Fruit fly (Drosophila melanogaster) whole organism, embryonic: ENCODE results near the gene Sodh1.

Experiments
- Ada2b ChIP-seq: fragments of 200-800 bp; sonication (Bioruptor generic); IDR thresholded peaks from 2 replicates; pipeline ENCODE4 v1.3.6; 2022; ENCODE audit warnings: missing biosample characterization, missing genetic modification characterization
- Asciz ChIP-seq: fragments of 200-800 bp; sonication (Bioruptor generic); optimal IDR thresholded peaks from 2 replicates; lab custom pipeline; 2017; ENCODE audit warnings: missing biosample characterization, mild to moderate bottlenecking, missing genetic modification characterization, missing genetic modification reagents
- B-H2 ChIP-seq: fragments of 200-800 bp; sonication (Bioruptor generic); optimal IDR thresholded peaks from 2 replicates; lab custom pipeline; 2018; ENCODE audit warnings: missing biosample characterization, mild to moderate bottlenecking, missing genetic modification characterization
- C15 ChIP-seq: fragments of 200-800 bp; sonication (Bioruptor generic); IDR thresholded peaks from 3 replicates; pipeline ENCODE4 v1.3.6; 2022; ENCODE audit warnings: missing biosample characterization, missing genetic modification characterization
- CG10267 ChIP-seq: fragments of 200-800 bp; sonication (Bioruptor generic); optimal IDR thresholded peaks from 2 replicates; lab custom pipeline; 2018; ENCODE audit warnings: missing biosample characterization, mild to moderate bottlenecking, missing genetic modification characterization, moderate library complexity
- CG1233 ChIP-seq: fragments of 200-800 bp; sonication (Bioruptor generic); optimal IDR thresholded peaks from 4 replicates; lab custom pipeline; 2018; ENCODE audit warnings: missing biosample characterization, mild to moderate bottlenecking, missing genetic modification characterization
- CG12659 ChIP-seq: fragments of 200-800 bp; sonication (Bioruptor generic); optimal IDR thresholded peaks from 3 replicates; lab custom pipeline; 2017; ENCODE audit warnings: mild to moderate bottlenecking, missing biosample characterization, missing genetic modification reagents, missing genetic modification characterization
- CG13123 ChIP-seq: fragments of 200-800 bp; sonication (Bioruptor generic); optimal IDR thresholded peaks from 2 replicates; lab custom pipeline; 2016; ENCODE audit warnings: missing biosample characterization, missing genetic modification characterization
- CG13296 ChIP-seq: fragments of 200-800 bp; sonication (Bioruptor generic); optimal IDR thresholded peaks from 3 replicates; lab custom pipeline; 2018; ENCODE audit warnings: missing biosample characterization, mild to moderate bottlenecking, missing genetic modification characterization
- CG13624 ChIP-seq: fragments of 200-800 bp; sonication (Bioruptor generic); optimal IDR thresholded peaks from 2 replicates; lab custom pipeline; 2016; ENCODE audit warnings: missing biosample characterization, missing genetic modification characterization
- CG14667 ChIP-seq: fragments of 200-800 bp; sonication (Bioruptor generic); IDR thresholded peaks from 2 replicates; pipeline ENCODE4 v1.3.6; 2022; ENCODE audit warnings: missing biosample characterization, missing genetic modification characterization
- CG15696 ChIP-seq: fragments of 200-800 bp; sonication (Bioruptor generic); optimal IDR thresholded peaks from 2 replicates; lab custom pipeline; 2019; ENCODE audit warnings: missing biosample characterization, mild to moderate bottlenecking, missing genetic modification characterization, moderate library complexity
- CG1647 ChIP-seq: fragments of 200-800 bp; sonication (Bioruptor generic); optimal IDR thresholded peaks from 3 replicates; lab custom pipeline; 2016; ENCODE audit warnings: missing biosample characterization, missing genetic modification characterization
- CG2199 ChIP-seq: fragments of 200-800 bp; sonication (Bioruptor generic); IDR thresholded peaks from 3 replicates; pipeline ENCODE4 v1.3.6; 2022; ENCODE audit warnings: missing biosample characterization, missing genetic modification characterization
- CG2712 ChIP-seq: fragments of 200-800 bp; optimal IDR thresholded peaks from 3 replicates; lab custom pipeline; 2019; ENCODE audit warnings: missing biosample characterization, mild to moderate bottlenecking, missing genetic modification characterization, moderate library complexity
- CG32767 ChIP-seq: fragments of 200-800 bp; sonication (Bioruptor generic); IDR thresholded peaks from 2 replicates; pipeline ENCODE4 v1.3.6; 2022; ENCODE audit warnings: missing biosample characterization, missing genetic modification characterization
- CG4820 ChIP-seq: fragments of 200-800 bp; sonication (Bioruptor generic); optimal IDR thresholded peaks from 3 replicates; lab custom pipeline; 2016; ENCODE audit warnings: missing biosample characterization, missing genetic modification characterization
- CG6654 ChIP-seq: fragments of 200-800 bp; sonication (Bioruptor generic); optimal IDR thresholded peaks from 2 replicates; lab custom pipeline; 2017; ENCODE audit warnings: missing biosample characterization, mild to moderate bottlenecking, missing genetic modification characterization
- CG7556 ChIP-seq: fragments of 200-800 bp; sonication (Bioruptor generic); optimal IDR thresholded peaks from 2 replicates; lab custom pipeline; 2017; ENCODE audit warnings: missing biosample characterization, mild to moderate bottlenecking, missing genetic modification characterization
- CG8924 ChIP-seq: fragments of 200-800 bp; optimal IDR thresholded peaks from 3 replicates; lab custom pipeline; 2019; ENCODE audit warnings: missing biosample characterization, mild to moderate bottlenecking, missing genetic modification characterization, moderate library complexity
- CG9876 ChIP-seq: fragments of 200-800 bp; sonication (Bioruptor generic); optimal IDR thresholded peaks from 2 replicates; lab custom pipeline; 2016; ENCODE audit warnings: missing biosample characterization, missing genetic modification characterization
- Dad ChIP-seq: fragments of 200-800 bp; sonication (Bioruptor generic); optimal IDR thresholded peaks from 3 replicates; lab custom pipeline; 2016; ENCODE audit warnings: missing biosample characterization, missing genetic modification characterization
- Ets65A ChIP-seq: fragments of 200-800 bp; sonication (Bioruptor generic); peaks from one replicate; lab custom pipeline; 2016; ENCODE audit warnings: missing biosample characterization, missing genetic modification characterization
- Fer1 ChIP-seq: fragments of 200-800 bp; sonication (Bioruptor generic); optimal IDR thresholded peaks from 2 replicates; lab custom pipeline; 2017; ENCODE audit warnings: missing biosample characterization, mild to moderate bottlenecking, missing genetic modification characterization
- GATAe ChIP-seq: fragments of 200-800 bp; sonication (Bioruptor generic); conservative IDR thresholded peaks from 2 replicates; pipeline ENCODE4 v1.3.6; 2022; ENCODE audit warnings: missing biosample characterization, missing genetic modification characterization
- H2.0 ChIP-seq: fragments of 200-800 bp; sonication (Bioruptor generic); IDR thresholded peaks from 2 replicates; pipeline ENCODE4 v1.3.6; 2022; ENCODE audit warnings: missing biosample characterization, missing genetic modification characterization
- HLH54F ChIP-seq: fragments of 200-800 bp; sonication (Bioruptor generic); optimal IDR thresholded peaks from 3 replicates; lab custom pipeline; 2016; ENCODE audit warnings: missing biosample characterization, missing genetic modification characterization
- Hmr ChIP-seq: fragments of 200-800 bp; sonication (Bioruptor generic); optimal IDR thresholded peaks from 3 replicates; lab custom pipeline; 2017; ENCODE audit warnings: mild to moderate bottlenecking, missing biosample characterization, missing genetic modification reagents, missing genetic modification characterization
- MTF-1 ChIP-seq: fragments of 200-800 bp; sonication (Bioruptor generic); optimal IDR thresholded peaks from 2 replicates; lab custom pipeline; 2018; ENCODE audit warnings: missing biosample characterization, mild to moderate bottlenecking, missing genetic modification characterization, borderline replicate concordance
- Med ChIP-seq: fragments of 200-800 bp; sonication (Bioruptor generic); peaks from one replicate; lab custom pipeline; 2016; ENCODE audit warnings: missing biosample characterization, missing genetic modification characterization, mild to moderate bottlenecking, inconsistent platforms, moderate library complexity
- Myb ChIP-seq: fragments of 200-800 bp; sonication (Bioruptor generic); optimal IDR thresholded peaks from 2 replicates; lab custom pipeline; 2016; ENCODE audit warnings: missing biosample characterization, missing genetic modification characterization
- NC2α ChIP-seq: fragments of 200-800 bp; sonication (Bioruptor generic); optimal IDR thresholded peaks from 2 replicates; lab custom pipeline; 2016; ENCODE audit warnings: missing biosample characterization, missing genetic modification characterization
- Rfx ChIP-seq: fragments of 200-800 bp; sonication (Bioruptor generic); IDR thresholded peaks from 2 replicates; pipeline ENCODE4 v1.3.6; 2022; ENCODE audit warnings: missing biosample characterization, missing genetic modification characterization
- Rx ChIP-seq: fragments of 200-800 bp; sonication (Bioruptor generic); IDR thresholded peaks from 2 replicates; pipeline ENCODE4 v1.3.6; 2022; ENCODE audit warnings: missing biosample characterization, missing genetic modification characterization
- chn ChIP-seq: fragments of 200-800 bp; sonication (Bioruptor generic); optimal IDR thresholded peaks from 2 replicates; lab custom pipeline; 2016; ENCODE audit warnings: missing biosample characterization, missing genetic modification characterization
- cwo ChIP-seq: fragments of 200-800 bp; sonication (Bioruptor generic); optimal IDR thresholded peaks from 3 replicates; lab custom pipeline; 2017; ENCODE audit warnings: missing biosample characterization, missing genetic modification characterization, mild to moderate bottlenecking, moderate library complexity, missing genetic modification reagents
- fd102C ChIP-seq: fragments of 200-800 bp; sonication (Bioruptor generic); optimal IDR thresholded peaks from 2 replicates; lab custom pipeline; 2018; ENCODE audit warnings: missing biosample characterization, mild to moderate bottlenecking, missing genetic modification characterization, moderate library complexity
- grau ChIP-seq: fragments of 200-800 bp; optimal IDR thresholded peaks from 3 replicates; lab custom pipeline; 2019; ENCODE audit warnings: missing biosample characterization, mild to moderate bottlenecking, missing genetic modification characterization, moderate library complexity
- gro ChIP-seq: fragments of 200-800 bp; sonication (Bioruptor generic); optimal IDR thresholded peaks from 2 replicates; lab custom pipeline; 2016; ENCODE audit warnings: missing biosample characterization, missing genetic modification characterization
- lov ChIP-seq, 2 experiments: fragments of 200-800 bp in 1 of 2; fragments of >200 bp in 1 of 2; sonication (Bioruptor generic) in 1 of 2; IDR thresholded peaks in 1 of 2; optimal IDR thresholded peaks in 1 of 2; 2 replicates in 1 of 2; 3 replicates in 1 of 2; pipeline versions ENCODE4 v1.3.6 to Lab custom; 2017 to 2022; ENCODE audit warnings: missing biosample characterization in 1 of 2, missing genetic modification characterization in 1 of 2
- phol ChIP-seq: fragments of 200-800 bp; sonication (Bioruptor generic); optimal IDR thresholded peaks from 3 replicates; lab custom pipeline; 2018; ENCODE audit warnings: missing biosample characterization, mild to moderate bottlenecking, missing genetic modification characterization, moderate library complexity
- prd ChIP-seq, 3 experiments: fragments of >200 bp in 2 of 3; fragments of 200-800 bp in 1 of 3; sonication (Bioruptor generic) in 1 of 3; optimal IDR thresholded peaks in 2 of 3; IDR thresholded peaks in 1 of 3; 2 replicates in 2 of 3; 3 replicates in 1 of 3; pipeline versions ENCODE4 v1.3.6 to Lab custom; 2017 to 2022; ENCODE audit warnings: missing biosample characterization in 1 of 3, missing genetic modification characterization in 1 of 3
- ranshi ChIP-seq: fragments of 200-800 bp; sonication (Bioruptor generic); IDR thresholded peaks from 2 replicates; pipeline ENCODE4 v1.3.6; 2022; ENCODE audit warnings: missing biosample characterization, missing genetic modification characterization
- repo ChIP-seq: fragments of 200-800 bp; sonication (Bioruptor generic); optimal IDR thresholded peaks from 2 replicates; lab custom pipeline; 2016; ENCODE audit warnings: missing biosample characterization, missing genetic modification characterization
- rib ChIP-seq: fragments of 200-800 bp; sonication (Bioruptor generic); IDR thresholded peaks from 2 replicates; pipeline ENCODE4 v1.3.6; 2022; ENCODE audit warnings: missing biosample characterization, missing genetic modification characterization
- salm ChIP-seq: fragments of 200-800 bp; sonication (Bioruptor generic); optimal IDR thresholded peaks from 2 replicates; lab custom pipeline; 2018; ENCODE audit warnings: missing biosample characterization, mild to moderate bottlenecking, missing genetic modification characterization
- sima ChIP-seq: fragments of 200-800 bp; sonication (Bioruptor generic); optimal IDR thresholded peaks from 2 replicates; lab custom pipeline; 2016; ENCODE audit warnings: missing biosample characterization, missing genetic modification characterization
- sna ChIP-seq: fragments of 200-800 bp; sonication (Bioruptor generic); IDR thresholded peaks from 2 replicates; pipeline ENCODE4 v1.3.6; 2022; ENCODE audit warnings: missing biosample characterization, missing genetic modification characterization; ENCODE audit not compliant: partially characterized antibody
- tin ChIP-seq: fragments of 200-800 bp; sonication (Bioruptor generic); optimal IDR thresholded peaks from 3 replicates; lab custom pipeline; 2016; ENCODE audit warnings: missing biosample characterization, missing genetic modification characterization
- z ChIP-seq: fragments of 200-800 bp; sonication (Bioruptor generic); IDR thresholded peaks from 3 replicates; pipeline ENCODE4 v1.3.6; 2022; ENCODE audit warnings: missing biosample characterization, missing genetic modification characterization

Sodh1 gene

dm6 chr3R:7090337-7090830 lies 38.2 kb downstream of the Sodh1 start (continued):
- TF ChIP-seq CG14667 (no peak), CG32767 (GFP tag; lab: Robert Waterston, UW) (0 out of 2 replicates have a peak, but pooled peaks have one; percentile 20), B-H2 (peak; percentile 25), CG2199 (peak; percentile 61; the same call in 1 of the 3 replicates), C15 (GFP tag; lab: Robert Waterston, UW) (no peak), Rfx (GFP tag; lab: Robert Waterston, UW) (peak; percentile 23; the same call in 1 of the 2 replicates), CG12659 (peak; percentile 25), Fer1 (GFP tag; lab: Kevin White, UChicago) (peak; percentile 37), cwo (peak; percentile 33), CG9876 (GFP tag; lab: Kevin White, UChicago) (no peak), CG13296 (GFP tag; lab: Kevin White, UChicago) (peak; percentile 3), GATAe (GFP tag; lab: Robert Waterston, UW) (no peak), CG13624 (peak; percentile 33), Ets65A (peak; percentile 65), gro (GFP tag; lab: Kevin White, UChicago) (peak; percentile 16), rib (GFP tag; lab: Robert Waterston, UW) (peak; percentile 48; the same call in 1 of the 2 replicates), z (GFP tag; lab: Robert Waterston, UW) (peak; percentile 90), Hmr (GFP tag; lab: Kevin White, UChicago) (no peak)

dm6 chr3R:7091904-7092303 lies 39.8 kb downstream of the Sodh1 start:
- TF ChIP-seq prd (optimal IDR thresholded peaks at IDR 0.05; lab: Kevin White, UChicago), result no peak
- no peak for TF ChIP-seq prd (GFP tag; IDR thresholded peaks at IDR 0.05; lab: Robert Waterston, UW)
- no peak for TF ChIP-seq Rx (GFP tag; lab: Robert Waterston, UW)
- no peak for TF ChIP-seq NC2α
- TF ChIP-seq CG2712, result peak; percentile 37
- no peak for TF ChIP-seq H2.0 (GFP tag; lab: Robert Waterston, UW)
- TF ChIP-seq CG1233 (GFP tag; lab: Kevin White, UChicago), result no peak
- no peak for TF ChIP-seq ranshi (GFP tag; lab: Robert Waterston, UW)
- TF ChIP-seq Dad (GFP tag; lab: Kevin White, UChicago), result peak; percentile 7
- TF ChIP-seq CG1647 (GFP tag; lab: Kevin White, UChicago), result peak; percentile 32
- peak; percentile 30 for TF ChIP-seq CG15696 (tag; lab: Kevin White, UChicago)
- TF ChIP-seq CG6654 (GFP tag; lab: Kevin White, UChicago), result no peak
- TF ChIP-seq fd102C (GFP tag; lab: Kevin White, UChicago), result no peak
- no peak for TF ChIP-seq Asciz (GFP tag; lab: Kevin White, UChicago)
- TF ChIP-seq CG7556, result no peak
- no peak for TF ChIP-seq tin (GFP tag; lab: Kevin White, UChicago)
- TF ChIP-seq repo (GFP tag; lab: Kevin White, UChicago), result no peak
- peak; percentile 24 for TF ChIP-seq HLH54F (GFP tag; lab: Kevin White, UChicago)
- no peak for TF ChIP-seq lov (optimal IDR thresholded peaks at IDR 0.05; lab: Kevin White, UChicago)
- no peak for TF ChIP-seq lov (GFP tag; IDR thresholded peaks at IDR 0.05; lab: Robert Waterston, UW)
- TF ChIP-seq CG4820 (GFP tag; lab: Kevin White, UChicago), result no peak
- TF ChIP-seq Ada2b, result no peak
- TF ChIP-seq chn (GFP tag; lab: Kevin White, UChicago), result no peak
- peak; percentile 44 for TF ChIP-seq sna
- no peak for TF ChIP-seq CG13123 (GFP tag; lab: Kevin White, UChicago)
- no peak for TF ChIP-seq salm (tag; lab: Kevin White, UChicago)
- peak; percentile 83 for TF ChIP-seq Med (GFP tag; lab: Kevin White, UChicago)
- TF ChIP-seq Myb, result peak; percentile 61
- TF ChIP-seq grau, result peak; percentile 40
- peak; percentile 62 for TF ChIP-seq CG8924 (tag; lab: Kevin White, UChicago)
- TF ChIP-seq sima, result no peak
- TF ChIP-seq MTF-1 (GFP tag; lab: Kevin White, UChicago), result no peak
- TF ChIP-seq CG10267 (tag; lab: Kevin White, UChicago), result peak; percentile 70
- TF ChIP-seq phol (tag; lab: Kevin White, UChicago), result peak; percentile 37
